Worm (Caenorhabditis elegans): Measurements from ENCODE around the gene Y17G9A.4.

DNA sequence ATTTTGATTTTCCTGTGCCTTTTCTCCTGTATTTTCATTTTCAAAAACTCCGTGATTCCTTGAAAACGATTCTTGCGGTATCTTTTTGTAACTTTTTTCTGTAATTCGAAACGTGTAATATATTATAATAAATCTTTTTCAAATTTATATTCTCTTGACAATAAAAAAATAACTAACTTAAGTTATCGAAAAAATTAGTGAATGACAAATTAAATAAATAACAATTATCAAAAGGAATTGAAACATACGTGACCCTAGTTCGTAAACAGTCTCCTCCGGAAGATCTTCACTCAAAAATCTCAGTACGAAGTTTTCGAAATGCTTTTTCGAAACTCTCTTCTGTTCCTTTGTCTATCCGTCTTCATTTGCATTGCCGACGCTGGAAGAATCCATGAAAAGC lies 29.2 kb upstream of the Y17G9A.4 start, which contains the start of gene T08B6.9:
- TF ChIP-seq flt-1 (GFP tag; IDR thresholded peaks at IDR 0.05) (no peak), ama-1 (optimal IDR thresholded peaks at IDR 0.05) (no peak), tra-4 (tag; optimal IDR thresholded peaks at IDR 0.05) (no peak), tbx-11 (GFP tag; IDR thresholded peaks at IDR 0.05) (no peak), hmbx-1 (tag; optimal IDR thresholded peaks at IDR 0.05) (no peak), hnd-1 (tag; optimal IDR thresholded peaks at IDR 0.05) (no peak), hmg-4 (GFP tag; optimal IDR thresholded peaks at IDR 0.05) (no peak), B0310.2 (tag; optimal IDR thresholded peaks at IDR 0.05) (no peak), F13C5.2 (tag; optimal IDR thresholded peaks at IDR 0.05) (no peak)

All from whole organism, early embryonic.